Fruit fly (Drosophila melanogaster) whole organism, embryonic: ENCODE measurements around the gene CG43658.
A peak's percentile ranks its signal among the peaks of the same experiment; 100 is the strongest.

Experiments used
- Aef1 ChIP-seq: fragments of 200-800 bp; sonication (Bioruptor generic); IDR thresholded peaks from 3 replicates; pipeline ENCODE4 v1.3.6; 2022; ENCODE audit warnings: missing biosample characterization, missing genetic modification characterization
- Bdp1 ChIP-seq: fragments of 200-800 bp; sonication (Bioruptor generic); optimal IDR thresholded peaks from 3 replicates; lab custom pipeline; 2016; ENCODE audit warnings: missing biosample characterization, missing genetic modification characterization
- CG12659 ChIP-seq: fragments of 200-800 bp; sonication (Bioruptor generic); optimal IDR thresholded peaks from 3 replicates; lab custom pipeline; 2017; ENCODE audit warnings: mild to moderate bottlenecking, missing biosample characterization, missing genetic modification reagents, missing genetic modification characterization
- CG13775 ChIP-seq: fragments of 200-800 bp; sonication (Bioruptor generic); optimal IDR thresholded peaks from 3 replicates; lab custom pipeline; 2017; ENCODE audit warnings: missing biosample characterization, mild to moderate bottlenecking, missing genetic modification characterization
- CG13894 ChIP-seq: fragments of 200-800 bp; sonication (Bioruptor generic); optimal IDR thresholded peaks from 3 replicates; lab custom pipeline; 2018; ENCODE audit warnings: missing biosample characterization, mild to moderate bottlenecking, missing genetic modification characterization, moderate library complexity
- CG15269 ChIP-seq: fragments of 200-800 bp; sonication (Bioruptor generic); optimal IDR thresholded peaks from 2 replicates; lab custom pipeline; 2018; ENCODE audit warnings: missing biosample characterization, mild to moderate bottlenecking, missing genetic modification characterization, moderate library complexity
- CG15479 ChIP-seq: fragments of 200-800 bp; sonication (Bioruptor generic); optimal IDR thresholded peaks from 3 replicates; lab custom pipeline; 2019; ENCODE audit warnings: missing biosample characterization, mild to moderate bottlenecking, missing genetic modification characterization, moderate library complexity
- CG15696 ChIP-seq: fragments of 200-800 bp; sonication (Bioruptor generic); optimal IDR thresholded peaks from 2 replicates; lab custom pipeline; 2019; ENCODE audit warnings: missing biosample characterization, mild to moderate bottlenecking, missing genetic modification characterization, moderate library complexity
- CG2678 ChIP-seq: fragments of 200-800 bp; sonication (Bioruptor generic); optimal IDR thresholded peaks from 3 replicates; lab custom pipeline; 2019; ENCODE audit warnings: missing biosample characterization, mild to moderate bottlenecking, missing genetic modification characterization, moderate library complexity
- CG2875 ChIP-seq: fragments of 200-800 bp; sonication (Bioruptor generic); optimal IDR thresholded peaks from 2 replicates; lab custom pipeline; 2017; ENCODE audit warnings: missing biosample characterization, mild to moderate bottlenecking, missing genetic modification characterization, missing genetic modification reagents
- CG30403 ChIP-seq: fragments of 200-800 bp; sonication (Bioruptor generic); optimal IDR thresholded peaks from 3 replicates; lab custom pipeline; 2016; ENCODE audit warnings: missing biosample characterization, missing genetic modification characterization
- CG3838 ChIP-seq: fragments of 200-800 bp; sonication (Bioruptor generic); optimal IDR thresholded peaks from 3 replicates; lab custom pipeline; 2016; ENCODE audit warnings: missing biosample characterization, missing genetic modification characterization
- CG6765 ChIP-seq: fragments of 200-800 bp; sonication (Bioruptor generic); optimal IDR thresholded peaks from 3 replicates; lab custom pipeline; 2017; ENCODE audit warnings: missing biosample characterization, mild to moderate bottlenecking, missing genetic modification characterization
- CG8290 ChIP-seq, 3 experiments: fragments of 200-800 bp; sonication (Bioruptor generic); optimal IDR thresholded peaks; 2 replicates each; lab custom pipeline; 2016 to 2019; ENCODE audit warnings: missing biosample characterization in 3 of 3, missing genetic modification characterization in 3 of 3, mild to moderate bottlenecking in 2 of 3, moderate library complexity in 1 of 3
- CG9215 ChIP-seq: fragments of 200-800 bp; sonication (Bioruptor generic); IDR thresholded peaks from 2 replicates; pipeline ENCODE4 v1.3.6; 2022; ENCODE audit warnings: missing biosample characterization, missing genetic modification characterization
- CG9437 ChIP-seq: fragments of 200-800 bp; sonication (Bioruptor generic); optimal IDR thresholded peaks from 2 replicates; lab custom pipeline; 2018; ENCODE audit warnings: missing biosample characterization, mild to moderate bottlenecking, missing genetic modification characterization
- CHES-1-like ChIP-seq: fragments of 200-800 bp; sonication (Bioruptor generic); optimal IDR thresholded peaks from 2 replicates; lab custom pipeline; 2016; ENCODE audit warnings: missing biosample characterization, missing genetic modification characterization
- Gsc ChIP-seq: fragments of 200-800 bp; sonication (Bioruptor generic); IDR thresholded peaks from 2 replicates; pipeline ENCODE4 v1.3.6; 2022; ENCODE audit warnings: missing biosample characterization, missing genetic modification characterization
- H15 ChIP-seq: fragments of 200-800 bp; sonication (Bioruptor generic); IDR thresholded peaks from 3 replicates; pipeline ENCODE4 v1.3.6; 2022; ENCODE audit warnings: missing biosample characterization, missing genetic modification characterization
- HLH4C ChIP-seq: fragments of 200-800 bp; sonication (Bioruptor generic); IDR thresholded peaks from 3 replicates; pipeline ENCODE4 v1.3.6; 2022; ENCODE audit warnings: missing biosample characterization, missing genetic modification characterization; ENCODE audit not compliant: partially characterized antibody
- HLHmδ ChIP-seq: fragments of 200-800 bp; sonication (Bioruptor generic); optimal IDR thresholded peaks from 2 replicates; lab custom pipeline; 2018; ENCODE audit warnings: missing biosample characterization, mild to moderate bottlenecking, missing genetic modification characterization, moderate library complexity
- HmgD ChIP-seq: fragments of 200-800 bp; sonication (Bioruptor generic); optimal IDR thresholded peaks from 3 replicates; lab custom pipeline; 2016; ENCODE audit warnings: missing biosample characterization, missing genetic modification characterization
- Hmx ChIP-seq: fragments of 200-800 bp; sonication (Bioruptor generic); optimal IDR thresholded peaks from 2 replicates; lab custom pipeline; 2016; ENCODE audit warnings: missing biosample characterization, missing genetic modification characterization
- Hr51 ChIP-seq, 2 experiments: fragments of 200-800 bp; sonication (Bioruptor generic); optimal IDR thresholded peaks; 2 replicates in 1 of 2; 3 replicates in 1 of 2; lab custom pipeline; 2016 to 2018; ENCODE audit warnings: missing biosample characterization in 2 of 2, missing genetic modification characterization in 2 of 2, mild to moderate bottlenecking in 1 of 2, moderate library complexity in 1 of 2
- Myb ChIP-seq: fragments of 200-800 bp; sonication (Bioruptor generic); optimal IDR thresholded peaks from 2 replicates; lab custom pipeline; 2016; ENCODE audit warnings: missing biosample characterization, missing genetic modification characterization
- NK7.1 ChIP-seq: fragments of 200-800 bp; sonication (Bioruptor generic); optimal IDR thresholded peaks from 3 replicates; lab custom pipeline; 2016; ENCODE audit warnings: missing biosample characterization, missing genetic modification characterization
- Sry-β ChIP-seq: fragments of 200-800 bp; sonication (Bioruptor generic); optimal IDR thresholded peaks from 2 replicates; lab custom pipeline; 2018; ENCODE audit warnings: missing biosample characterization, mild to moderate bottlenecking, missing genetic modification characterization, moderate library complexity
- Trl ChIP-seq, 3 experiments: fragments of >200 bp in 2 of 3; fragments of 200-800 bp in 1 of 3; sonication (Bioruptor generic) in 1 of 3; optimal IDR thresholded peaks; 2 replicates in 1 of 3; 3 replicates in 2 of 3; lab custom pipeline; 2016 to 2017; ENCODE audit warnings: missing biosample characterization in 1 of 3, missing genetic modification characterization in 1 of 3
- amos ChIP-seq: fragments of 200-800 bp; sonication (Bioruptor generic); IDR thresholded peaks from 2 replicates; pipeline ENCODE4 v1.3.6; 2022; ENCODE audit warnings: missing biosample characterization, missing genetic modification characterization; ENCODE audit not compliant: partially characterized antibody
- aop ChIP-seq: fragments of 200-800 bp; sonication (Bioruptor generic); IDR thresholded peaks from 2 replicates; pipeline ENCODE4 v1.3.6; 2022; ENCODE audit warnings: missing biosample characterization, missing genetic modification characterization
- ash1 ChIP-seq: fragments of 200-800 bp; sonication (Bioruptor generic); optimal IDR thresholded peaks from 2 replicates; lab custom pipeline; 2018; ENCODE audit warnings: missing biosample characterization, mild to moderate bottlenecking, missing genetic modification characterization
- corto ChIP-seq: fragments of 200-800 bp; sonication (Bioruptor generic); optimal IDR thresholded peaks from 2 replicates; lab custom pipeline; 2016; ENCODE audit warnings: missing biosample characterization, mild to moderate bottlenecking, missing genetic modification characterization, moderate library complexity
- crc ChIP-seq: fragments of 200-800 bp; sonication (Bioruptor generic); optimal IDR thresholded peaks from 2 replicates; lab custom pipeline; 2016; ENCODE audit warnings: missing biosample characterization, missing genetic modification characterization
- dimm ChIP-seq: fragments of 200-800 bp; sonication (Bioruptor generic); IDR thresholded peaks from 2 replicates; pipeline ENCODE4 v1.3.6; 2022; ENCODE audit warnings: missing biosample characterization, missing genetic modification characterization
- eve ChIP-seq, 2 experiments: fragments of >200 bp; optimal IDR thresholded peaks; 2 replicates each; lab custom pipeline; 2017; ENCODE audit warnings: missing biosample characterization in 2 of 2, missing genetic modification characterization in 2 of 2
- fd102C ChIP-seq: fragments of 200-800 bp; sonication (Bioruptor generic); optimal IDR thresholded peaks from 2 replicates; lab custom pipeline; 2018; ENCODE audit warnings: missing biosample characterization, mild to moderate bottlenecking, missing genetic modification characterization, moderate library complexity
- fru ChIP-seq: fragments of >200 bp; optimal IDR thresholded peaks from 2 replicates; lab custom pipeline; 2017
- grau ChIP-seq: fragments of 200-800 bp; optimal IDR thresholded peaks from 3 replicates; lab custom pipeline; 2019; ENCODE audit warnings: missing biosample characterization, mild to moderate bottlenecking, missing genetic modification characterization, moderate library complexity
- mld ChIP-seq: fragments of 200-800 bp; sonication (Bioruptor generic); IDR thresholded peaks from 3 replicates; pipeline ENCODE4 v1.3.6; 2022; ENCODE audit warnings: missing biosample characterization, missing genetic modification characterization; ENCODE audit not compliant: partially characterized antibody
- oc ChIP-seq: fragments of 200-800 bp; sonication (Bioruptor generic); optimal IDR thresholded peaks from 2 replicates; lab custom pipeline; 2018; ENCODE audit warnings: missing biosample characterization, mild to moderate bottlenecking, missing genetic modification characterization, moderate library complexity
- pho ChIP-seq: fragments of 200-800 bp; sonication (Bioruptor generic); optimal IDR thresholded peaks from 2 replicates; lab custom pipeline; 2016; ENCODE audit warnings: missing biosample characterization, missing genetic modification characterization
- rib ChIP-seq: fragments of 200-800 bp; sonication (Bioruptor generic); IDR thresholded peaks from 2 replicates; pipeline ENCODE4 v1.3.6; 2022; ENCODE audit warnings: missing biosample characterization, missing genetic modification characterization
- schlank ChIP-seq: fragments of 200-800 bp; sonication (Bioruptor generic); optimal IDR thresholded peaks from 2 replicates; lab custom pipeline; 2018; ENCODE audit warnings: missing biosample characterization, mild to moderate bottlenecking, missing genetic modification characterization
- seq ChIP-seq: fragments of 200-800 bp; sonication (Bioruptor generic); IDR thresholded peaks from 2 replicates; pipeline ENCODE4 v1.3.6; 2022; ENCODE audit warnings: missing biosample characterization, missing genetic modification characterization
- slou ChIP-seq: fragments of 200-800 bp; sonication (Bioruptor generic); optimal IDR thresholded peaks from 3 replicates; lab custom pipeline; 2016; ENCODE audit warnings: missing biosample characterization, missing genetic modification characterization
- ssp ChIP-seq: fragments of 200-800 bp; sonication (Bioruptor generic); IDR thresholded peaks from 2 replicates; pipeline ENCODE4 v1.3.6; 2022; ENCODE audit warnings: missing biosample characterization, missing genetic modification characterization
- tap ChIP-seq: fragments of 200-800 bp; optimal IDR thresholded peaks from 3 replicates; lab custom pipeline; 2019; ENCODE audit warnings: missing biosample characterization, mild to moderate bottlenecking, missing genetic modification characterization, moderate library complexity
- tio ChIP-seq: fragments of 200-800 bp; sonication (Bioruptor generic); optimal IDR thresholded peaks from 2 replicates; lab custom pipeline; 2017; ENCODE audit warnings: missing biosample characterization, missing genetic modification characterization, inconsistent platforms
- tna ChIP-seq: fragments of 200-800 bp; sonication (Bioruptor generic); IDR thresholded peaks from 2 replicates; pipeline ENCODE4 v1.3.6; 2022; ENCODE audit warnings: missing biosample characterization, missing genetic modification characterization; ENCODE audit not compliant: partially characterized antibody
- yki ChIP-seq: fragments of >200 bp; optimal IDR thresholded peaks from 3 replicates; lab custom pipeline; 2018

Gene CG43658

DNA sequence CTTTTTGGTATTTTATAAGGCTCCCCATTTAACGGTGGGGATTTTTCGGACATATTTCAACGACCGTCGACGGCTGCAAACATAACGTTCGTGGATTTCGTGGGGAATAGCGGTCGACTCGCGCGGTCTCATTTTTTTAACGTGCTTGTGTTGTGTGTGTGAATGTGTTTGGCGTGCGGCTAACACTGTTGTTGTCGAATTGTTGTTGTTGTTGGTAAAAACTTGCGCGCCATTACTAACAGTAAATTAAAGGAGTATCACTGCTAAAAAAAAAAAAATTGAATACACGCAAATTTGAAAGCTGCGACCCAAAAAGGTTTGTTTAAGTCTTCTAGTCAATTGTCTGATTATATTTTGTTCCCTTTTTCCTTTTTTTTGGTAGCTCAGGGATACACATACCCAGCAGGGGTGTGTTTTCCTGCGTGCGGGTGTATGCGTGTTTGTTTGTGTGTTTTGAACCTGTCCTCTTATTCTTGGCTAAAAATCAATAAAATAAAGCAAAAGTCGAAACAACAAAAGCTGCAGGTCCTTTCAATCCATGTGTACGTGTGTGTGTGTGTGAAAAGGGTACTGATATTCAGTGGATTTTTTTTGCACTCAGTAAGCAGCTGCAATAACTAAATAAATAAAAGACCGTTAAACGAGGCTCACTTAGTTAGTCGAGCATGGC is 18.9 kb upstream of the CG43658 start, which contains the start of gene CG12991 (continued):
- no peak for TF ChIP-seq HLHmδ (GFP tag; lab: Kevin White, UChicago)
- no peak for TF ChIP-seq tna
- TF ChIP-seq pho: no peak
- no peak for TF ChIP-seq CG15479 (GFP tag; lab: Kevin White, UChicago)
- TF ChIP-seq seq (GFP tag; lab: Robert Waterston, UW): no peak
- TF ChIP-seq CG6765 (GFP tag; lab: Kevin White, UChicago): peak; percentile 47
- TF ChIP-seq Hr51 (GFP tag; optimal IDR thresholded peaks at IDR 0.05; lab: Kevin White, UChicago): peak in 1 of 2 experiments; percentile 29
- no peak for TF ChIP-seq CHES-1-like (GFP tag; lab: Kevin White, UChicago)
- no peak for TF ChIP-seq yki (lab: Kevin White, UChicago)
- peak; percentile 10 for TF ChIP-seq CG12659
- no peak for TF ChIP-seq eve (GFP tag; optimal IDR thresholded peaks at IDR 0.05; lab: Kevin White, UChicago)
- no peak for TF ChIP-seq CG2678 (tag; lab: Kevin White, UChicago)
- no peak for TF ChIP-seq fru (lab: Kevin White, UChicago)
- no peak for TF ChIP-seq CG2875
- TF ChIP-seq Gsc (GFP tag; lab: Robert Waterston, UW): no peak
- no peak for TF ChIP-seq dimm (GFP tag; lab: Robert Waterston, UW)
- no peak for TF ChIP-seq mld
- no peak for TF ChIP-seq ssp
- TF ChIP-seq CG30403 (GFP tag; lab: Kevin White, UChicago): no peak
- no peak for TF ChIP-seq NK7.1 (GFP tag; lab: Kevin White, UChicago)
- TF ChIP-seq Hmx (GFP tag; lab: Kevin White, UChicago): no peak
- no peak for TF ChIP-seq Myb (GFP tag; lab: Kevin White, UChicago)
- no peak for TF ChIP-seq slou (GFP tag; lab: Kevin White, UChicago)
- TF ChIP-seq CG13894 (tag; lab: Kevin White, UChicago): no peak
- TF ChIP-seq Trl (optimal IDR thresholded peaks at IDR 0.05; lab: Kevin White, UChicago): no peak
- TF ChIP-seq Trl (GFP tag; optimal IDR thresholded peaks at IDR 0.05; lab: Kevin White, UChicago): no peak
- no peak for TF ChIP-seq CG9215 (GFP tag; lab: Robert Waterston, UW)
- TF ChIP-seq oc (tag; lab: Kevin White, UChicago): no peak
- TF ChIP-seq H15: no peak
- TF ChIP-seq tap (tag; lab: Kevin White, UChicago): no peak
- TF ChIP-seq schlank (tag; lab: Kevin White, UChicago): no peak
- TF ChIP-seq ash1 (GFP tag; lab: Kevin White, UChicago): no peak
- TF ChIP-seq CG15696: no peak
- no peak for TF ChIP-seq aop (GFP tag; lab: Robert Waterston, UW)
- no peak for TF ChIP-seq Sry-β (GFP tag; lab: Kevin White, UChicago)
- TF ChIP-seq fd102C (GFP tag; lab: Kevin White, UChicago): no peak
- TF ChIP-seq CG13775 (GFP tag; lab: Kevin White, UChicago): no peak
- TF ChIP-seq HmgD (GFP tag; lab: Kevin White, UChicago): no peak
- no peak for TF ChIP-seq tio (GFP tag; lab: Kevin White, UChicago)
- no peak for TF ChIP-seq corto (GFP tag; lab: Kevin White, UChicago)
- TF ChIP-seq CG9437: no peak
- TF ChIP-seq HLH4C: no peak
- no peak for TF ChIP-seq grau (tag; lab: Kevin White, UChicago)
- no peak for TF ChIP-seq CG8290 (GFP tag; optimal IDR thresholded peaks at IDR 0.05; lab: Kevin White, UChicago)
- TF ChIP-seq CG8290 (tag; optimal IDR thresholded peaks at IDR 0.05; lab: Kevin White, UChicago): peak in 1 of 2 experiments; percentile 50
- peak; percentile 30 for TF ChIP-seq CG15269 (tag; lab: Kevin White, UChicago)
- TF ChIP-seq rib: no peak
- no peak for TF ChIP-seq Bdp1 (GFP tag; lab: Kevin White, UChicago)
- TF ChIP-seq Aef1: peak; percentile 43; the same call in 2 of the 3 replicates
- TF ChIP-seq amos (GFP tag; lab: Robert Waterston, UW): no peak; the same call in 1 of the 2 replicates
- no peak for TF ChIP-seq crc (GFP tag; lab: Kevin White, UChicago)
- no peak for TF ChIP-seq CG3838 (GFP tag; lab: Kevin White, UChicago)
